Worm (Caenorhabditis elegans) whole organism, L4 larva: Measurements from ENCODE around the gene C05E11.7.

Experiments
- F44E2.7 ChIP-seq: fragments of 200-800 bp; sonication (Bioruptor generic); IDR thresholded peaks from 2 replicates; pipeline ENCODE4 v2.1.2; 2022; ENCODE audit warnings: missing genetic modification characterization, missing compliant biosample characterization
- F49E8.2 ChIP-seq: sonication (generic microtip); optimal IDR thresholded peaks from 2 replicates; lab custom pipeline; 2016; ENCODE audit warnings: missing compliant biosample characterization, mild to moderate bottlenecking, missing genetic modification characterization, borderline replicate concordance
- Y75B8A.6 ChIP-seq: fragments of 200-800 bp; sonication (Bioruptor generic); IDR thresholded peaks from 2 replicates; pipeline ENCODE4 v1.3.6; 2022; ENCODE audit warnings: missing genetic modification reagents, missing genetic modification characterization, missing compliant biosample characterization
- ZK546.5 ChIP-seq, 2 experiments: sonication (generic microtip); optimal IDR thresholded peaks; 2 replicates each; lab custom pipeline; 2017; ENCODE audit warnings: missing biosample characterization in 2 of 2, missing genetic modification characterization in 2 of 2
- aha-1 ChIP-seq: fragments of 150-350 bp; peaks from one replicate; lab custom pipeline; 2014; ENCODE audit warnings: missing biosample characterization, missing genetic modification characterization
- daf-16 ChIP-seq, 3 experiments: sonication (generic microtip); optimal IDR thresholded peaks; 2 replicates each; lab custom pipeline; 2016 to 2017; ENCODE audit warnings: missing genetic modification characterization in 3 of 3, missing genetic modification reagents in 3 of 3, mild to moderate bottlenecking in 2 of 3, missing compliant biosample characterization in 2 of 3, missing biosample characterization in 1 of 3, moderate library complexity in 1 of 3
- daf-8 ChIP-seq: fragments of 200-800 bp; sonication (Bioruptor generic); IDR thresholded peaks from 2 replicates; pipeline ENCODE4 v1.3.6; 2022; ENCODE audit warnings: missing genetic modification characterization, missing compliant biosample characterization
- dmd-6 ChIP-seq: fragments of 200-800 bp; sonication (Bioruptor generic); IDR thresholded peaks from 2 replicates; pipeline ENCODE4 v1.3.6; 2022; ENCODE audit warnings: missing genetic modification reagents, missing genetic modification characterization, missing compliant biosample characterization
- dve-1 ChIP-seq: sonication (generic microtip); optimal IDR thresholded peaks from 2 replicates; lab custom pipeline; 2017; ENCODE audit warnings: antibody characterized with exemption, mild to moderate bottlenecking, missing genetic modification characterization, missing compliant biosample characterization; ENCODE audit not compliant: insufficient read depth
- hif-1 ChIP-seq, 2 experiments: sonication (generic microtip); optimal IDR thresholded peaks; 2 replicates each; lab custom pipeline; 2016 to 2017; ENCODE audit warnings: missing compliant biosample characterization in 2 of 2, missing genetic modification characterization in 2 of 2, missing genetic modification reagents in 2 of 2, missing genotype in 2 of 2, mild to moderate bottlenecking in 1 of 2
- hlh-11 ChIP-seq: fragments of 200-800 bp; sonication (Bioruptor generic); optimal IDR thresholded peaks from 2 replicates; lab custom pipeline; 2018; ENCODE audit warnings: mild to moderate bottlenecking, missing genetic modification characterization, missing compliant biosample characterization
- jun-1 ChIP-seq: fragments of 150-350 bp; optimal IDR thresholded peaks from 2 replicates; lab custom pipeline; 2014; ENCODE audit warnings: missing biosample characterization, missing genetic modification reagents, missing genetic modification characterization
- lin-15B ChIP-seq: fragments of 150-350 bp; sonication (generic microtip); optimal IDR thresholded peaks from 3 replicates; lab custom pipeline; 2014; ENCODE audit warnings: missing biosample characterization, missing genetic modification characterization
- lin-29 ChIP-seq: fragments of 200-800 bp; sonication (Bioruptor generic); IDR thresholded peaks from 2 replicates; pipeline ENCODE4 v1.3.6; 2022; ENCODE audit warnings: missing genetic modification reagents, missing genetic modification characterization, missing compliant biosample characterization
- lir-3 ChIP-seq: sonication (generic microtip); optimal IDR thresholded peaks from 2 replicates; lab custom pipeline; 2016; ENCODE audit warnings: mild to moderate bottlenecking, missing genetic modification characterization, missing compliant biosample characterization
- madf-9 ChIP-seq: fragments of 200-800 bp; sonication (Bioruptor generic); conservative IDR thresholded peaks from 2 replicates; pipeline ENCODE4 v1.3.6; 2022; ENCODE audit warnings: missing genetic modification reagents, missing genetic modification characterization, missing compliant biosample characterization
- mdt-29 ChIP-seq: fragments of 200-800 bp; sonication (Bioruptor generic); IDR thresholded peaks from 2 replicates; pipeline ENCODE4 v1.3.6; 2022; ENCODE audit warnings: missing genetic modification reagents, missing genetic modification characterization, missing compliant biosample characterization
- nhr-10 ChIP-seq: fragments of 150-350 bp; optimal IDR thresholded peaks from 2 replicates; lab custom pipeline; 2014; ENCODE audit warnings: missing biosample characterization, missing genetic modification characterization
- nhr-102 ChIP-seq: sonication (generic microtip); optimal IDR thresholded peaks from 2 replicates; lab custom pipeline; 2016; ENCODE audit warnings: mild to moderate bottlenecking, missing genetic modification characterization, moderate library complexity, missing compliant biosample characterization
- nhr-25 ChIP-seq: sonication (generic microtip); optimal IDR thresholded peaks from 2 replicates; lab custom pipeline; 2017; ENCODE audit warnings: missing genetic modification characterization, mild to moderate bottlenecking, missing compliant biosample characterization, antibody characterized with exemption, moderate library complexity, borderline replicate concordance; ENCODE audit not compliant: insufficient read depth
- nhr-28 ChIP-seq: fragments of 150-350 bp; optimal IDR thresholded peaks from 2 replicates; lab custom pipeline; 2014; ENCODE audit warnings: missing biosample characterization, missing genetic modification characterization
- nhr-41 ChIP-seq: fragments of 200-800 bp; sonication (Bioruptor generic); IDR thresholded peaks from 2 replicates; pipeline ENCODE4 v1.3.6; 2022; ENCODE audit warnings: missing genetic modification reagents, missing genetic modification characterization, missing compliant biosample characterization
- nhr-6 ChIP-seq: fragments of 150-350 bp; optimal IDR thresholded peaks from 2 replicates; lab custom pipeline; 2014; ENCODE audit warnings: missing biosample characterization, missing genetic modification characterization
- pqm-1 ChIP-seq: sonication (generic microtip); optimal IDR thresholded peaks from 2 replicates; lab custom pipeline; 2017; ENCODE audit warnings: missing biosample characterization, missing genetic modification characterization
- saeg-2 ChIP-seq: fragments of 200-800 bp; sonication (Bioruptor generic); IDR thresholded peaks from 2 replicates; pipeline ENCODE4 v1.3.6; 2022; ENCODE audit warnings: missing genetic modification reagents, missing genetic modification characterization, missing compliant biosample characterization
- sdz-12 ChIP-seq: fragments of 200-800 bp; sonication (Bioruptor generic); optimal IDR thresholded peaks from 2 replicates; lab custom pipeline; 2018; ENCODE audit warnings: mild to moderate bottlenecking, missing genetic modification characterization, missing compliant biosample characterization
- tag-97 ChIP-seq: fragments of 200-800 bp; sonication (Bioruptor generic); IDR thresholded peaks from 2 replicates; pipeline ENCODE4 v1.3.6; 2022; ENCODE audit warnings: missing genetic modification characterization, missing compliant biosample characterization
- unc-39 ChIP-seq: sonication (generic microtip); optimal IDR thresholded peaks from 2 replicates; lab custom pipeline; 2017; ENCODE audit warnings: missing biosample characterization, missing genetic modification characterization
- unc-62 ChIP-seq, 3 experiments: fragments of 150-350 bp in 1 of 3; sonication (generic microtip); optimal IDR thresholded peaks in 2 of 3; peaks in 1 of 3; 1 replicate in 1 of 3; 2 replicates in 2 of 3; lab custom pipeline; 2014 to 2017; ENCODE audit warnings: missing biosample characterization in 3 of 3, missing genetic modification characterization in 3 of 3, missing genetic modification reagents in 3 of 3, missing genotype in 1 of 3
- zfp-2 ChIP-seq: sonication (generic microtip); optimal IDR thresholded peaks from 2 replicates; lab custom pipeline; 2016; ENCODE audit warnings: mild to moderate bottlenecking, missing genetic modification characterization, missing compliant biosample characterization
- zfp-3 ChIP-seq: fragments of 200-800 bp; sonication (Bioruptor generic); conservative IDR thresholded peaks from 2 replicates; pipeline ENCODE4 v1.3.6; 2022; ENCODE audit warnings: missing genetic modification reagents, missing genetic modification characterization, missing compliant biosample characterization

Gene C05E11.7

DNA sequence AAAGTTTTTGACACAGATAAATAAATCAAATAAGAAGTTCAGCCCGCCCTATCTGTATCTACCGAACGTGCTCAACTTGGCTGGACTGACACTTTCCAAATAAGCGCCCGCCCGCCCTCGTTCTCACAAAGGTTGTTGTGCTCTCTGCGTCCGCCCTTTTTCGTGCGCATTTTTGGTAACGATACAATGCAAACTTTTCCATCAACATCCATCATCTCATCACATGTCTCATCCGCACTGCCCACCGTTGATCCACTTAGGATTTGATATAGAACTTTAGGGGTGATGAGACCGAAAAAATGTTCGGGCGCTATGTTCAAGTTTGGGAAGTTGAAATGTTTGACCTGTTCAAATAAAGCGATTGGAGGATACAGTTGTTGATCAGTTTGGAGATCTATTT, at the start of gene C05E11.7:
Gene C05E11.7 (minus strand): TSS at position 101 of the 400 bp plus-strand sequence.
- TF ChIP-seq aha-1 (tag; lab: Kevin White, UChicago) (peak; percentile 48), lir-3 (tag; lab: Kevin White, UChicago) (no peak)
- TF ChIP-seq, all 104 proteins: peak for 1

DNA sequence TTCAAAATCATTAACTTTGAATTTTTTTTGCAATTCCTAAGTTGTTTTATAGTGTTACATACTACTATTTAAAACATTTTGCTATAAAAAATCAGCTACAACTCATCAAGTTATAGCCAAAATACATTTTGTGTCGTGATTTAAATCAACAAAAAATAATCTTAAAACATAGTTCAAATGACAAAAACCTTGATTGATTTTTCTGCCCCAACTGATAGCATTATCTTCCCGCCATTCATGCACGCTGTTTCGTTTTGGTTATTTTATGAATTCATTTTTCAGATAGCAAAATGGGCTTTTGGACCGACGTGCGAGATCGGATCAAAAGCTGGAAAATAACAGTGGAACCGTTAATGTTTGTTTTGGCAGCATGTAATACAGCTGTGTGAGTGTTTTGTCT, 46.6 kb upstream of the C05E11.7 start, which contains the start of gene slcr-46.1:
Gene slcr-46.1 (plus strand): TSS at position 274 of the 400 bp plus-strand sequence.
- TF ChIP-seq pqm-1 (tag; lab: Kevin White, UChicago) = peak; percentile 69
- TF ChIP-seq sdz-12 = no peak
- no peak for TF ChIP-seq daf-16 (GFP tag; optimal IDR thresholded peaks at IDR 0.05; lab: Kevin White, UChicago)
- TF ChIP-seq daf-16 (tag; optimal IDR thresholded peaks at IDR 0.05; lab: Kevin White, UChicago) = peak; percentile 64
- TF ChIP-seq dve-1 = peak; percentile 2
- no peak for TF ChIP-seq lin-15B (tag; lab: Kevin White, UChicago)
- TF ChIP-seq nhr-102 (tag; lab: Kevin White, UChicago) = no peak
- TF ChIP-seq tag-97 (GFP tag; lab: Robert Waterston, UW) = no peak
- TF ChIP-seq daf-8 (GFP tag; lab: Robert Waterston, UW) = no peak
- TF ChIP-seq unc-39 (tag; lab: Kevin White, UChicago) = no peak
- TF ChIP-seq nhr-25 (tag; lab: Kevin White, UChicago) = no peak
- TF ChIP-seq Y75B8A.6 (GFP tag; lab: Robert Waterston, UW) = no peak
- peak; percentile 51 for TF ChIP-seq nhr-28 (tag; lab: Kevin White, UChicago)
- TF ChIP-seq hlh-11 (tag; lab: Kevin White, UChicago) = peak; percentile 36
- no peak for TF ChIP-seq lin-29
- TF ChIP-seq dmd-6 = peak; percentile 46; the same call in 1 of the 2 replicates
- TF ChIP-seq nhr-6 (tag; lab: Kevin White, UChicago) = no peak
- no peak for TF ChIP-seq zfp-2 (tag; lab: Kevin White, UChicago)
- no peak for TF ChIP-seq hif-1 (tag; optimal IDR thresholded peaks at IDR 0.05; lab: Kevin White, UChicago)

DNA sequence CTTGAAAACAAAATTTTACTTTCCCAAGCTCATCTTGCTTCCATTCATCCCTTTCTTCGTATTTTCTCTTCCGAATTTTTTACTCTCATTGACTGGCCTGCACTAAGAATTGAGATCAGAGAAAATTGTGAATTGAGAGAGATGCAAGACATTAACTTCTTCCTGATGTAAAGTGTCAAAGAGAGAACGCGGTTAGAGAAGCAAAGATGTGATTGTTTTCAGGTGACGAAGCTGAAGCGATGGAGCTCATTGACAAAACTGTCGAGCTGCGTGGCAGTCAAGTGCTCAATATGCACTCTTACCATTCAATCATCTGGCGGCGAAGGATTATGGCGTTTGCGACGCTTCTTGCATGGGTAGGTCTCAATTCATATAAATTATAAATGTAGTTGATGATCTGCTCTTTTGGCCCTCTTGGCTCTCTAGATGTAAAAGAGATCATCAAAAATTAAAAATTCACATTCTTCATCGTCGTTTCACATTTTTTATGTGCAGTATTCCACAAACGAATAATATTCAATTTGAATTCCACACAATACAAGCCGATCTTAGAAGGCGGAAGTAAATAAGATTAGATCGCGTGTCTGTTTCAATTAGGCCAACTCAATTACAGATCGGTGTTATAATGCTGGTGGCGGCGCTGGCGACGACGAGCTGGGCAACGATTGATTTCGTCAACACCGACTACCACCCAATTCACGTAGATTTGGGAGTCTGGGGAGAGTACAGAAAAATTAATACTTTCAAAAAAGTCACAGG, 43.5 kb upstream of the C05E11.7 start:
- no peak for TF ChIP-seq F44E2.7
- TF ChIP-seq aha-1 (tag; lab: Kevin White, UChicago) = peak; percentile 20
- TF ChIP-seq daf-16 (GFP tag; optimal IDR thresholded peaks at IDR 0.05; lab: Kevin White, UChicago) = peak in 1 of 2 experiments; percentile 24
- no peak for TF ChIP-seq daf-16 (tag; optimal IDR thresholded peaks at IDR 0.05; lab: Kevin White, UChicago)
- peak in 1 of 2 experiments; percentile 79 for TF ChIP-seq unc-62 (GFP tag; optimal IDR thresholded peaks at IDR 0.05 in 1 of 2; lab: Kevin White, UChicago)
- TF ChIP-seq unc-62 (tag; optimal IDR thresholded peaks at IDR 0.05; lab: Kevin White, UChicago) = no peak

ce11 chrX:4628350-4628749, 42.9 kb upstream of the C05E11.7 start:
- TF ChIP-seq ZK546.5 (tag; optimal IDR thresholded peaks at IDR 0.05; lab: Kevin White, UChicago) (no peak), F49E8.2 (tag; lab: Kevin White, UChicago) (no peak), jun-1 (tag; lab: Kevin White, UChicago) (no peak), aha-1 (tag; lab: Kevin White, UChicago) (peak; percentile 74)

DNA sequence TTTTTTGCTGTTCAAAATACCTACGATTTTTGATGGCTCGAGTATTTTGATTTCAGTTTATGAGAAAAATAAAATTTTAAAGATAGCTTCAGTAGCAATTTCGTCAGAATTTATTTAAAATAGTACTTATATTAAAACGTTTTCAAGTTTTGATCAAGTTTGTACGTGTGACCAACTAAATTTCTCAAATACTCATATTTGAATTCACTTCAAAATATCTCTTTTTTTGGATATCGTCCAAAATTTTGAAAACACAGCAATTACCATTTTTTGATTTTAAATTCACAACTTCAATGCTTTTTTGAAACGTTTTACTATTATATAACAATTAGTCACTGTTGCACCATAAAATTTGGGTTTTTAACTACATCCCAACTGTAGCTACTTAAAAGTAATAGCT, 41.4 kb upstream of the C05E11.7 start:
- TF ChIP-seq lir-3 (tag; lab: Kevin White, UChicago) (no peak), zfp-3 (GFP tag; lab: Robert Waterston, UW) (no peak), madf-9 (GFP tag; lab: Robert Waterston, UW) (no peak), nhr-10 (no peak), pqm-1 (tag; lab: Kevin White, UChicago) (no peak), saeg-2 (GFP tag; lab: Robert Waterston, UW) (no peak), mdt-29 (no peak), nhr-41 (no peak), unc-62 (GFP tag; optimal IDR thresholded peaks at IDR 0.05 in 1 of 2; lab: Kevin White, UChicago) (peak in 1 of 2 experiments; percentile 91), unc-62 (tag; optimal IDR thresholded peaks at IDR 0.05; lab: Kevin White, UChicago) (no peak), F49E8.2 (tag; lab: Kevin White, UChicago) (no peak), Y75B8A.6 (GFP tag; lab: Robert Waterston, UW) (no peak), aha-1 (tag; lab: Kevin White, UChicago) (peak; percentile 55)
